Worm (Caenorhabditis elegans) whole organism, L4 larva: ENCODE data around the gene F32D8.7.

Experiments
- D1046.2 ChIP-seq: fragments of 200-800 bp; sonication (Bioruptor generic); IDR thresholded peaks from 2 replicates; pipeline ENCODE4 v1.3.6; 2022; ENCODE audit warnings: missing genetic modification characterization, missing compliant biosample characterization
- R02D3.7 ChIP-seq: fragments of 150-350 bp; sonication (generic microtip); optimal IDR thresholded peaks from 3 replicates; lab custom pipeline; 2014; ENCODE audit warnings: missing biosample characterization, missing genetic modification characterization
- aha-1 ChIP-seq: fragments of 150-350 bp; peaks from one replicate; lab custom pipeline; 2014; ENCODE audit warnings: missing biosample characterization, missing genetic modification characterization
- ama-1 ChIP-seq: fragments of 150-350 bp; optimal IDR thresholded peaks from 2 replicates; lab custom pipeline; 2014; ENCODE audit warnings: inconsistent platforms, mixed read lengths
- ceh-20 ChIP-seq: fragments of 200-800 bp; sonication (Bioruptor generic); IDR thresholded peaks from 2 replicates; pipeline ENCODE4 v1.3.6; 2022; ENCODE audit warnings: missing genetic modification reagents, missing genetic modification characterization, missing compliant biosample characterization
- ceh-32 ChIP-seq: sonication (generic microtip); optimal IDR thresholded peaks from 2 replicates; lab custom pipeline; 2016; ENCODE audit warnings: mild to moderate bottlenecking, missing genetic modification characterization, missing compliant biosample characterization; ENCODE audit not compliant: poor library complexity
- ceh-82 ChIP-seq: sonication (generic microtip); optimal IDR thresholded peaks from 2 replicates; lab custom pipeline; 2017; ENCODE audit warnings: missing biosample characterization, missing genetic modification characterization
- cey-2 ChIP-seq: sonication (generic microtip); optimal IDR thresholded peaks from 3 replicates; lab custom pipeline; 2017; ENCODE audit warnings: missing genetic modification characterization, mild to moderate bottlenecking, missing compliant biosample characterization, antibody characterized with exemption, borderline replicate concordance; ENCODE audit not compliant: insufficient read depth
- ctbp-1 ChIP-seq: fragments of 200-800 bp; sonication (Bioruptor generic); IDR thresholded peaks from 2 replicates; pipeline ENCODE4 v1.3.6; 2022; ENCODE audit warnings: missing genetic modification reagents, missing genetic modification characterization, missing compliant biosample characterization
- duxl-1 ChIP-seq: sonication (generic microtip); optimal IDR thresholded peaks from 2 replicates; lab custom pipeline; 2016; ENCODE audit warnings: mild to moderate bottlenecking, missing genetic modification characterization, moderate library complexity, missing compliant biosample characterization; ENCODE audit not compliant: poor library complexity
- fkh-10 ChIP-seq: fragments of 150-350 bp; optimal IDR thresholded peaks from 2 replicates; lab custom pipeline; 2014; ENCODE audit warnings: missing biosample characterization, missing genetic modification reagents, missing genetic modification characterization
- fos-1 ChIP-seq: fragments of 150-350 bp; optimal IDR thresholded peaks from 2 replicates; lab custom pipeline; 2014; ENCODE audit warnings: missing biosample characterization, missing genetic modification characterization
- hif-1 ChIP-seq, 2 experiments: sonication (generic microtip); optimal IDR thresholded peaks; 2 replicates each; lab custom pipeline; 2016 to 2017; ENCODE audit warnings: missing compliant biosample characterization in 2 of 2, missing genetic modification characterization in 2 of 2, missing genetic modification reagents in 2 of 2, missing genotype in 2 of 2, mild to moderate bottlenecking in 1 of 2
- hlh-11 ChIP-seq: fragments of 200-800 bp; sonication (Bioruptor generic); optimal IDR thresholded peaks from 2 replicates; lab custom pipeline; 2018; ENCODE audit warnings: mild to moderate bottlenecking, missing genetic modification characterization, missing compliant biosample characterization
- lim-7 ChIP-seq: fragments of 200-800 bp; sonication (Bioruptor generic); IDR thresholded peaks from 2 replicates; pipeline ENCODE4 v1.3.6; 2022; ENCODE audit warnings: missing genetic modification characterization, missing compliant biosample characterization
- lin-1 ChIP-seq: fragments of 200-800 bp; sonication (Bioruptor generic); IDR thresholded peaks from 2 replicates; pipeline ENCODE4 v1.3.6; 2022; ENCODE audit warnings: missing genetic modification reagents, missing genetic modification characterization, missing compliant biosample characterization
- lin-13 ChIP-seq: fragments of 150-350 bp; optimal IDR thresholded peaks from 2 replicates; lab custom pipeline; 2014; ENCODE audit warnings: missing biosample characterization, missing genetic modification reagents, missing genetic modification characterization
- lir-3 ChIP-seq: sonication (generic microtip); optimal IDR thresholded peaks from 2 replicates; lab custom pipeline; 2016; ENCODE audit warnings: mild to moderate bottlenecking, missing genetic modification characterization, missing compliant biosample characterization
- lsy-2 ChIP-seq, 2 experiments: fragments of 150-350 bp in 1 of 2; sonication (generic microtip) in 1 of 2; optimal IDR thresholded peaks; 2 replicates each; lab custom pipeline; 2014 to 2017; ENCODE audit warnings: missing biosample characterization in 2 of 2, missing genetic modification characterization in 2 of 2
- madf-5 ChIP-seq, 2 experiments: fragments of 200-800 bp; sonication (Bioruptor generic); IDR thresholded peaks; 2 replicates each; pipeline ENCODE4 v1.3.6; 2022; ENCODE audit warnings: missing compliant biosample characterization in 2 of 2, missing genetic modification characterization in 2 of 2
- madf-9 ChIP-seq: fragments of 200-800 bp; sonication (Bioruptor generic); conservative IDR thresholded peaks from 2 replicates; pipeline ENCODE4 v1.3.6; 2022; ENCODE audit warnings: missing genetic modification reagents, missing genetic modification characterization, missing compliant biosample characterization
- mdl-1 ChIP-seq, 2 experiments: fragments of 150-350 bp in 1 of 2; sonication (generic microtip) in 1 of 2; optimal IDR thresholded peaks; 2 replicates each; lab custom pipeline; 2014 to 2017; ENCODE audit warnings: missing biosample characterization in 2 of 2, missing genetic modification characterization in 2 of 2
- mep-1 ChIP-seq: fragments of 150-350 bp; sonication (generic microtip); optimal IDR thresholded peaks from 3 replicates; lab custom pipeline; 2014; ENCODE audit warnings: missing biosample characterization, missing genetic modification characterization
- mxl-2 ChIP-seq: fragments of 200-800 bp; sonication (Bioruptor generic); conservative IDR thresholded peaks from 2 replicates; pipeline ENCODE4 v1.3.6; 2022; ENCODE audit warnings: missing genetic modification reagents, missing genetic modification characterization, missing compliant biosample characterization
- mxl-3 ChIP-seq: fragments of 200-800 bp; sonication (Bioruptor generic); optimal IDR thresholded peaks from 2 replicates; lab custom pipeline; 2018; ENCODE audit warnings: mild to moderate bottlenecking, missing genetic modification characterization, missing compliant biosample characterization
- nhr-10 ChIP-seq: fragments of 150-350 bp; optimal IDR thresholded peaks from 2 replicates; lab custom pipeline; 2014; ENCODE audit warnings: missing biosample characterization, missing genetic modification characterization
- nhr-11 ChIP-seq: fragments of 150-350 bp; optimal IDR thresholded peaks from 2 replicates; lab custom pipeline; 2014; ENCODE audit warnings: missing biosample characterization, missing genetic modification characterization
- nhr-25 ChIP-seq: sonication (generic microtip); optimal IDR thresholded peaks from 2 replicates; lab custom pipeline; 2017; ENCODE audit warnings: missing genetic modification characterization, mild to moderate bottlenecking, missing compliant biosample characterization, antibody characterized with exemption, moderate library complexity, borderline replicate concordance; ENCODE audit not compliant: insufficient read depth
- nhr-41 ChIP-seq: fragments of 200-800 bp; sonication (Bioruptor generic); IDR thresholded peaks from 2 replicates; pipeline ENCODE4 v1.3.6; 2022; ENCODE audit warnings: missing genetic modification reagents, missing genetic modification characterization, missing compliant biosample characterization
- nhr-48 ChIP-seq: sonication (generic microtip); optimal IDR thresholded peaks from 2 replicates; lab custom pipeline; 2016; ENCODE audit warnings: mild to moderate bottlenecking, missing genetic modification characterization, missing compliant biosample characterization
- nhr-6 ChIP-seq: fragments of 150-350 bp; optimal IDR thresholded peaks from 2 replicates; lab custom pipeline; 2014; ENCODE audit warnings: missing biosample characterization, missing genetic modification characterization
- nhr-76 ChIP-seq: fragments of 150-350 bp; optimal IDR thresholded peaks from 2 replicates; lab custom pipeline; 2014; ENCODE audit warnings: missing biosample characterization, missing genetic modification characterization
- nhr-77 ChIP-seq: fragments of 150-350 bp; optimal IDR thresholded peaks from 2 replicates; lab custom pipeline; 2014; ENCODE audit warnings: missing biosample characterization, missing genetic modification characterization
- php-3 ChIP-seq: fragments of 200-800 bp; sonication (Bioruptor generic); IDR thresholded peaks from 2 replicates; pipeline ENCODE4 v1.3.6; 2022; ENCODE audit warnings: missing genetic modification reagents, missing genetic modification characterization, missing compliant biosample characterization
- pqm-1 ChIP-seq: sonication (generic microtip); optimal IDR thresholded peaks from 2 replicates; lab custom pipeline; 2017; ENCODE audit warnings: missing biosample characterization, missing genetic modification characterization
- rbr-2 ChIP-seq: sonication (generic microtip); optimal IDR thresholded peaks from 2 replicates; lab custom pipeline; 2016; ENCODE audit warnings: missing genotype, missing genetic modification characterization, missing compliant biosample characterization
- sdz-12 ChIP-seq: fragments of 200-800 bp; sonication (Bioruptor generic); optimal IDR thresholded peaks from 2 replicates; lab custom pipeline; 2018; ENCODE audit warnings: mild to moderate bottlenecking, missing genetic modification characterization, missing compliant biosample characterization
- set-16 ChIP-seq: fragments of 200-800 bp; sonication (Bioruptor generic); IDR thresholded peaks from 2 replicates; pipeline ENCODE4 v1.3.6; 2022; ENCODE audit warnings: missing genetic modification reagents, missing genetic modification characterization, missing compliant biosample characterization
- snpc-1.2 ChIP-seq: fragments of 200-800 bp; sonication (Bioruptor generic); IDR thresholded peaks from 2 replicates; pipeline ENCODE4 v1.3.6; 2022; ENCODE audit warnings: missing genetic modification reagents, missing genetic modification characterization, missing compliant biosample characterization
- spr-1 ChIP-seq: sonication (generic microtip); optimal IDR thresholded peaks from 2 replicates; lab custom pipeline; 2016; ENCODE audit warnings: mild to moderate bottlenecking, missing genetic modification characterization, missing compliant biosample characterization
- tag-97 ChIP-seq: fragments of 200-800 bp; sonication (Bioruptor generic); IDR thresholded peaks from 2 replicates; pipeline ENCODE4 v1.3.6; 2022; ENCODE audit warnings: missing genetic modification characterization, missing compliant biosample characterization
- unc-39 ChIP-seq: sonication (generic microtip); optimal IDR thresholded peaks from 2 replicates; lab custom pipeline; 2017; ENCODE audit warnings: missing biosample characterization, missing genetic modification characterization
- unc-62 ChIP-seq, 3 experiments: fragments of 150-350 bp in 1 of 3; sonication (generic microtip); optimal IDR thresholded peaks in 2 of 3; peaks in 1 of 3; 1 replicate in 1 of 3; 2 replicates in 2 of 3; lab custom pipeline; 2014 to 2017; ENCODE audit warnings: missing biosample characterization in 3 of 3, missing genetic modification characterization in 3 of 3, missing genetic modification reagents in 3 of 3, missing genotype in 1 of 3
- vab-7 ChIP-seq: fragments of 200-800 bp; sonication (Bioruptor generic); IDR thresholded peaks from 2 replicates; pipeline ENCODE4 v1.3.6; 2022; ENCODE audit warnings: missing genetic modification reagents, missing genetic modification characterization, missing compliant biosample characterization
- zag-1 ChIP-seq: fragments of 150-350 bp; optimal IDR thresholded peaks from 2 replicates; lab custom pipeline; 2014; ENCODE audit warnings: missing biosample characterization, missing genetic modification characterization
- zfp-2 ChIP-seq: sonication (generic microtip); optimal IDR thresholded peaks from 2 replicates; lab custom pipeline; 2016; ENCODE audit warnings: mild to moderate bottlenecking, missing genetic modification characterization, missing compliant biosample characterization
- zip-11 ChIP-seq: fragments of 200-800 bp; sonication (Bioruptor generic); IDR thresholded peaks from 2 replicates; pipeline ENCODE4 v1.3.6; 2022; ENCODE audit warnings: missing genetic modification characterization, missing compliant biosample characterization
- ztf-11 ChIP-seq: fragments of 150-350 bp; optimal IDR thresholded peaks from 2 replicates; lab custom pipeline; 2014; ENCODE audit warnings: missing biosample characterization, missing genetic modification characterization
- ztf-7 ChIP-seq: fragments of 150-350 bp; optimal IDR thresholded peaks from 2 replicates; lab custom pipeline; 2014; ENCODE audit warnings: missing biosample characterization, missing genetic modification characterization

The F32D8.7 gene

ce11 chrV:10896295-10896694 lies 1.9 kb upstream of the F32D8.7 start, which contains the start of gene F32D8.13 (continued):
- TF ChIP-seq unc-39 (tag; lab: Kevin White, UChicago) (no peak), ama-1 (lab: Kevin White, UChicago) (peak; percentile 52), snpc-1.2 (GFP tag; lab: Robert Waterston, UW) (no peak), cey-2 (tag; lab: Kevin White, UChicago) (no peak), fos-1 (tag; lab: Kevin White, UChicago) (no peak), hif-1 (tag; optimal IDR thresholded peaks at IDR 0.05; lab: Kevin White, UChicago) (no peak), php-3 (GFP tag; lab: Robert Waterston, UW) (no peak), D1046.2 (GFP tag; lab: Robert Waterston, UW) (no peak), aha-1 (peak; percentile 58), ztf-7 (tag; lab: Kevin White, UChicago) (no peak), nhr-6 (tag; lab: Kevin White, UChicago) (no peak), spr-1 (tag; lab: Kevin White, UChicago) (no peak), nhr-11 (tag; lab: Kevin White, UChicago) (no peak), ceh-82 (tag; lab: Kevin White, UChicago) (no peak), duxl-1 (tag; lab: Kevin White, UChicago) (no peak), R02D3.7 (no peak), ceh-20 (no peak), tag-97 (GFP tag; lab: Robert Waterston, UW) (no peak), lir-3 (no peak), lim-7 (GFP tag; lab: Robert Waterston, UW) (no peak), nhr-76 (no peak), madf-9 (GFP tag; lab: Robert Waterston, UW) (no peak), unc-62 (GFP tag; optimal IDR thresholded peaks at IDR 0.05 in 1 of 2; lab: Kevin White, UChicago) (no peak), unc-62 (tag; optimal IDR thresholded peaks at IDR 0.05; lab: Kevin White, UChicago) (no peak), lsy-2 (tag; optimal IDR thresholded peaks at IDR 0.05; lab: Kevin White, UChicago) (peak in 1 of 2 experiments; percentile 31), ctbp-1 (GFP tag; lab: Robert Waterston, UW) (no peak), mep-1 (tag; lab: Kevin White, UChicago) (no peak), nhr-41 (GFP tag; lab: Robert Waterston, UW) (no peak), madf-5 (GFP tag; IDR thresholded peaks at IDR 0.05; lab: Robert Waterston, UW) (no peak), rbr-2 (tag; lab: Kevin White, UChicago) (no peak), nhr-77 (no peak), mxl-2 (GFP tag; lab: Robert Waterston, UW) (no peak), hlh-11 (tag; lab: Kevin White, UChicago) (no peak), ztf-11 (tag; lab: Kevin White, UChicago) (no peak)

- TF ChIP-seq sdz-12 (no peak), zfp-2 (no peak), zag-1 (tag; lab: Kevin White, UChicago) (no peak), mdl-1 (tag; optimal IDR thresholded peaks at IDR 0.05; lab: Kevin White, UChicago) (no peak), ceh-32 (tag; lab: Kevin White, UChicago) (no peak), nhr-10 (tag; lab: Kevin White, UChicago) (no peak), zip-11 (GFP tag; lab: Robert Waterston, UW) (no peak), ztf-7 (tag; lab: Kevin White, UChicago) (no peak), lin-1 (GFP tag; lab: Robert Waterston, UW) (no peak), mxl-3 (GFP tag; lab: Kevin White, UChicago) (no peak), nhr-48 (tag; lab: Kevin White, UChicago) (no peak), nhr-25 (no peak), pqm-1 (tag; lab: Kevin White, UChicago) (no peak), fkh-10 (GFP tag; lab: Kevin White, UChicago) (no peak), set-16 (GFP tag; lab: Robert Waterston, UW) (no peak), vab-7 (GFP tag; lab: Robert Waterston, UW) (no peak), lim-7 (GFP tag; lab: Robert Waterston, UW) (no peak), spr-1 (tag; lab: Kevin White, UChicago) (no peak), lin-13 (GFP tag; lab: Kevin White, UChicago) (no peak), nhr-6 (tag; lab: Kevin White, UChicago) (no peak)
These were observed 1.5 kb upstream of the F32D8.7 start for ce11 chrV:10896706-10897105.
